Worm (Caenorhabditis elegans) whole organism, L2 larva: ENCODE results near the gene Y41D4B.6.
"Not testable (repeated sequence)": the region's sequence is repeated elsewhere in the genome, so short reads cannot be mapped to it uniquely, and the experiment has no call there.

Experiments
- C34F6.9 ChIP-seq: fragments of 150-350 bp; optimal IDR thresholded peaks from 2 replicates; lab custom pipeline; 2014; ENCODE audit warnings: missing biosample characterization, missing genetic modification characterization
- F13H6.1 ChIP-seq: sonication (generic microtip); optimal IDR thresholded peaks from 2 replicates; lab custom pipeline; 2016; ENCODE audit warnings: missing genetic modification characterization, missing compliant biosample characterization
- R02D3.7 ChIP-seq: fragments of 150-350 bp; optimal IDR thresholded peaks from 2 replicates; lab custom pipeline; 2014; ENCODE audit warnings: missing biosample characterization, missing genetic modification characterization
- Y55F3AM.14 ChIP-seq: fragments of 200-800 bp; sonication (Bioruptor generic); optimal IDR thresholded peaks from 2 replicates; lab custom pipeline; 2018; ENCODE audit warnings: mild to moderate bottlenecking, missing genetic modification characterization, missing compliant biosample characterization
- ZK546.5 ChIP-seq: sonication (generic microtip); optimal IDR thresholded peaks from 2 replicates; lab custom pipeline; 2017; ENCODE audit warnings: missing biosample characterization, missing genetic modification characterization
- aly-2 ChIP-seq: fragments of 150-350 bp; optimal IDR thresholded peaks from 2 replicates; lab custom pipeline; 2014; ENCODE audit warnings: missing biosample characterization, missing genetic modification characterization
- ama-1 ChIP-seq: fragments of 150-350 bp; optimal IDR thresholded peaks from 2 replicates; lab custom pipeline; 2018; ENCODE audit warnings: inconsistent platforms
- blmp-1 ChIP-seq: sonication (generic microtip); optimal IDR thresholded peaks from 2 replicates; lab custom pipeline; 2017; ENCODE audit warnings: missing genetic modification characterization, mild to moderate bottlenecking, missing compliant biosample characterization, antibody characterized with exemption, moderate library complexity; ENCODE audit not compliant: insufficient read depth
- ceh-16 ChIP-seq: fragments of 150-350 bp; optimal IDR thresholded peaks from 2 replicates; lab custom pipeline; 2014; ENCODE audit warnings: missing biosample characterization, missing genetic modification characterization
- ceh-82 ChIP-seq: fragments of 150-350 bp; optimal IDR thresholded peaks from 2 replicates; lab custom pipeline; 2014; ENCODE audit warnings: missing biosample characterization, missing genetic modification characterization
- crh-2 ChIP-seq: sonication (generic microtip); optimal IDR thresholded peaks from 2 replicates; lab custom pipeline; 2017; ENCODE audit warnings: missing biosample characterization, missing genetic modification characterization
- egl-27 ChIP-seq: sonication (generic microtip); optimal IDR thresholded peaks from 3 replicates; lab custom pipeline; 2017; ENCODE audit warnings: missing biosample characterization, missing genetic modification reagents, missing genetic modification characterization
- elt-1 ChIP-seq: fragments of 150-350 bp; optimal IDR thresholded peaks from 2 replicates; lab custom pipeline; 2014; ENCODE audit warnings: missing biosample characterization, missing genetic modification characterization
- elt-3 ChIP-seq: sonication (generic microtip); optimal IDR thresholded peaks from 2 replicates; lab custom pipeline; 2017; ENCODE audit warnings: missing biosample characterization, missing genetic modification characterization
- fos-1 ChIP-seq: fragments of 150-350 bp; optimal IDR thresholded peaks from 2 replicates; lab custom pipeline; 2014; ENCODE audit warnings: missing biosample characterization, missing genetic modification characterization
- gmeb-1 ChIP-seq: fragments of 150-350 bp; optimal IDR thresholded peaks from 2 replicates; lab custom pipeline; 2014; ENCODE audit warnings: missing biosample characterization, missing genetic modification characterization
- lin-11 ChIP-seq: fragments of 150-350 bp; sonication (generic microtip); optimal IDR thresholded peaks from 2 replicates; lab custom pipeline; 2014; ENCODE audit warnings: missing biosample characterization, missing genetic modification characterization, inconsistent platforms, mixed read lengths
- lin-13 ChIP-seq: fragments of 150-350 bp; optimal IDR thresholded peaks from 2 replicates; lab custom pipeline; 2014; ENCODE audit warnings: missing biosample characterization, missing genetic modification reagents, missing genetic modification characterization
- lsy-2 ChIP-seq, 2 experiments: fragments of 150-350 bp in 1 of 2; sonication (generic microtip) in 1 of 2; optimal IDR thresholded peaks; 2 replicates each; lab custom pipeline; 2014 to 2017; ENCODE audit warnings: missing biosample characterization in 2 of 2, missing genetic modification characterization in 2 of 2
- mab-5 ChIP-seq: fragments of 150-350 bp; optimal IDR thresholded peaks from 2 replicates; lab custom pipeline; 2014; ENCODE audit warnings: missing biosample characterization, missing genetic modification characterization
- mdl-1 ChIP-seq, 2 experiments: fragments of 150-350 bp in 1 of 2; sonication (generic microtip) in 1 of 2; optimal IDR thresholded peaks; 2 replicates each; lab custom pipeline; 2017; ENCODE audit warnings: missing biosample characterization in 2 of 2, missing genetic modification characterization in 2 of 2
- nhr-11 ChIP-seq: fragments of 150-350 bp; optimal IDR thresholded peaks from 2 replicates; lab custom pipeline; 2014; ENCODE audit warnings: missing biosample characterization, missing genetic modification characterization
- nhr-12 ChIP-seq: fragments of 150-350 bp; optimal IDR thresholded peaks from 2 replicates; lab custom pipeline; 2014; ENCODE audit warnings: missing biosample characterization, missing genetic modification characterization
- nhr-129 ChIP-seq: fragments of 150-350 bp; optimal IDR thresholded peaks from 2 replicates; lab custom pipeline; 2014; ENCODE audit warnings: missing biosample characterization, missing genetic modification characterization
- nhr-21 ChIP-seq: fragments of 150-350 bp; optimal IDR thresholded peaks from 2 replicates; lab custom pipeline; 2014; ENCODE audit warnings: missing biosample characterization, missing genetic modification characterization
- nhr-23 ChIP-seq: fragments of 150-350 bp; optimal IDR thresholded peaks from 2 replicates; lab custom pipeline; 2014; ENCODE audit warnings: missing biosample characterization, missing genetic modification reagents, missing genetic modification characterization
- nhr-237 ChIP-seq: fragments of 150-350 bp; optimal IDR thresholded peaks from 2 replicates; lab custom pipeline; 2014; ENCODE audit warnings: missing biosample characterization, missing genetic modification characterization
- nhr-6 ChIP-seq: fragments of 150-350 bp; optimal IDR thresholded peaks from 2 replicates; lab custom pipeline; 2014; ENCODE audit warnings: missing biosample characterization, missing genetic modification characterization
- nhr-77 ChIP-seq: fragments of 150-350 bp; optimal IDR thresholded peaks from 2 replicates; lab custom pipeline; 2014; ENCODE audit warnings: missing biosample characterization, missing genetic modification characterization
- sem-4 ChIP-seq: fragments of 150-350 bp; optimal IDR thresholded peaks from 2 replicates; lab custom pipeline; 2014; ENCODE audit warnings: missing biosample characterization, missing genetic modification reagents, missing genetic modification characterization
- skn-1 ChIP-seq: sonication (generic microtip); optimal IDR thresholded peaks from 2 replicates; lab custom pipeline; 2017; ENCODE audit warnings: missing biosample characterization, missing genetic modification characterization
- sma-3 ChIP-seq: sonication (generic microtip); optimal IDR thresholded peaks from 2 replicates; lab custom pipeline; 2016; ENCODE audit warnings: missing genetic modification reagents, missing genetic modification characterization, missing compliant biosample characterization
- sma-9 ChIP-seq, 2 experiments: fragments of 150-350 bp in 1 of 2; sonication (generic microtip) in 1 of 2; optimal IDR thresholded peaks; 2 replicates each; lab custom pipeline; 2014 to 2016; ENCODE audit warnings: missing genetic modification characterization in 2 of 2, mild to moderate bottlenecking in 1 of 2, missing biosample characterization in 1 of 2, missing compliant biosample characterization in 1 of 2, missing genetic modification reagents in 1 of 2, moderate library complexity in 1 of 2
- snpc-4 ChIP-seq: fragments of 150-350 bp; optimal IDR thresholded peaks from 2 replicates; lab custom pipeline; 2014; ENCODE audit warnings: missing biosample characterization, missing genetic modification characterization
- unc-39 ChIP-seq: fragments of 150-350 bp; optimal IDR thresholded peaks from 2 replicates; lab custom pipeline; 2014; ENCODE audit warnings: missing biosample characterization, missing genetic modification characterization
- unc-55 ChIP-seq: fragments of 150-350 bp; sonication (generic microtip); optimal IDR thresholded peaks from 3 replicates; lab custom pipeline; 2014; ENCODE audit warnings: missing biosample characterization, missing genetic modification reagents, missing genetic modification characterization
- unc-62 ChIP-seq: fragments of 150-350 bp; optimal IDR thresholded peaks from 2 replicates; lab custom pipeline; 2014; ENCODE audit warnings: missing biosample characterization, missing genetic modification reagents, missing genetic modification characterization
- zag-1 ChIP-seq: fragments of 150-350 bp; optimal IDR thresholded peaks from 2 replicates; lab custom pipeline; 2014; ENCODE audit warnings: missing biosample characterization, missing genetic modification characterization
- ztf-1 ChIP-seq: fragments of 200-800 bp; sonication (Bioruptor generic); conservative IDR thresholded peaks from 2 replicates; pipeline ENCODE4 v1.3.6; 2022; ENCODE audit warnings: missing genetic modification characterization, missing compliant biosample characterization
- ztf-11 ChIP-seq: sonication (generic microtip); optimal IDR thresholded peaks from 2 replicates; lab custom pipeline; 2017; ENCODE audit warnings: missing biosample characterization, missing genetic modification characterization

The Y41D4B.6 gene

ce11 chrIV:1631651-1632050, 1.9 kb upstream of the Y41D4B.6 start, which contains the start of gene cpg-24:
Gene cpg-24, plus strand, starts transcription at chrIV:1631951.
- no peak for TF ChIP-seq ztf-11 (tag; lab: Kevin White, UChicago)
- TF ChIP-seq nhr-77 = no peak
- no peak for TF ChIP-seq nhr-23 (tag; lab: Kevin White, UChicago)
- TF ChIP-seq unc-62 (GFP tag; lab: Kevin White, UChicago) = no peak
- no peak for TF ChIP-seq nhr-6 (tag; lab: Kevin White, UChicago)
- no peak for TF ChIP-seq snpc-4 (tag; lab: Kevin White, UChicago)
- no peak for TF ChIP-seq C34F6.9 (tag; lab: Kevin White, UChicago)
- no peak for TF ChIP-seq ama-1 (lab: Kevin White, UChicago)

DNA sequence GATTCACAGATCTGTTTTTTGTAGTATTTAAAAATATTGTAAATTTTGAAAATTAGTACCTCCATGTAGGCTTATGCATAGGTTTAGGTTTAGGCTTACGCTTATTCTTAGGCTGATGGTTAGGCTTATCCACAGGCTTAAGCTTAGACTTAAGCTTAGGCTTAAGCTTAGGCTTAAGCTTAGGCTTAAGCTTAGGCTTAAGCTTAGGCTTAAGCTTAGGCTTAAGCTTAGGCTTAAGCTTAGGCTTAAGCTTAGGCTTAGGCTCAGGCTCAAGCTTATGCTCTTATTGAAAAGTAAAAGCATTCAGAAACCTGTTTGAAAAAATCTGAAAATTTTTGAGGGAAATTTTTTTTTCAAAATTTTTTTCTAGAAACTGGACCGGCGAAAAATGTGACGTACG, 952 bp upstream of the Y41D4B.6 start:
- TF ChIP-seq C34F6.9 (tag; lab: Kevin White, UChicago) (no peak), elt-1 (tag; lab: Kevin White, UChicago) (no peak), unc-39 (tag; lab: Kevin White, UChicago) (no peak), nhr-6 (tag; lab: Kevin White, UChicago) (no peak), skn-1 (tag; lab: Kevin White, UChicago) (no peak), ZK546.5 (tag; lab: Kevin White, UChicago) (no peak), mdl-1 (tag; optimal IDR thresholded peaks at IDR 0.05; lab: Kevin White, UChicago) (no peak), Y55F3AM.14 (GFP tag; lab: Kevin White, UChicago) (no peak), unc-55 (GFP tag; lab: Kevin White, UChicago) (no peak), sem-4 (tag; lab: Kevin White, UChicago) (no peak), elt-3 (tag; lab: Kevin White, UChicago) (no peak), ceh-82 (tag; lab: Kevin White, UChicago) (no peak), nhr-21 (tag; lab: Kevin White, UChicago) (no peak), ztf-1 (no peak)

DNA sequence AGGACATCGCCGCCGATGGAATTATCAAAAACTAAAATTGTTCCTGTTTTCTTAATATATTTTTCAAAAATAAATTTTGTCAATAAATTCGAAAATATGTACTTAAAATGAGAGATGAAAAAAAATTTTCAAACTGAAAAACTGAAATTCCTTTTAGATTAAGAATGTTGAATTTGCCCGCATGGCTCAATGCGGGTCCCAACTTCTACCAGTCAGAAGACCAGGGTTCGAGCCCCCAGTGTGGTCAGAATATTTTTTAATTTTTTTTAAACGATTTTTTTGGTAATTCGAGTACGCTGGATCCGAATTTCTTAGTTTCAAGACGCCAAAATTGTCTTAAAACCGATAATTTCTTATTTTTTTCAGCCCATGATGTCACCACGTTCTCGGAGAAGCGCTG, 3.8 kb downstream of the Y41D4B.6 start:
- TF ChIP-seq fos-1 (tag; lab: Kevin White, UChicago) = no peak
- TF ChIP-seq lin-11 (tag; lab: Kevin White, UChicago) = no peak
- no peak for TF ChIP-seq sma-3 (GFP tag; lab: Kevin White, UChicago)

ce11 chrIV:1645198-1645597, 11.7 kb downstream of the Y41D4B.6 start, which contains the start of gene nhr-274:
Gene nhr-274, minus strand, starts transcription at chrIV:1645298.
- TF ChIP-seq F13H6.1 (tag; lab: Kevin White, UChicago); ceh-16; Y55F3AM.14 (GFP tag; lab: Kevin White, UChicago): not testable (repeated sequence)

- TF ChIP-seq aly-2 (tag; lab: Kevin White, UChicago) (no peak), nhr-23 (tag; lab: Kevin White, UChicago) (no peak), elt-3 (tag; lab: Kevin White, UChicago) (no peak), nhr-11 (tag; lab: Kevin White, UChicago) (no peak), blmp-1 (no peak), unc-62 (GFP tag; lab: Kevin White, UChicago) (no peak), unc-55 (GFP tag; lab: Kevin White, UChicago) (no peak), R02D3.7 (tag; lab: Kevin White, UChicago) (no peak)
Observed at ce11 chrIV:1649349-1649748, 15.8 kb downstream of the Y41D4B.6 start.

- peak; percentile 29 for TF ChIP-seq nhr-21 (tag; lab: Kevin White, UChicago)
- peak; percentile 37 for TF ChIP-seq sma-9 (GFP tag; optimal IDR thresholded peaks at IDR 0.05; lab: Kevin White, UChicago)
- TF ChIP-seq sma-9 (tag; optimal IDR thresholded peaks at IDR 0.05; lab: Kevin White, UChicago) = no peak
- TF ChIP-seq egl-27 (tag; lab: Kevin White, UChicago) = no peak
- no peak for TF ChIP-seq mdl-1 (tag; optimal IDR thresholded peaks at IDR 0.05; lab: Kevin White, UChicago)
- peak in 1 of 2 experiments; percentile 28 for TF ChIP-seq lsy-2 (tag; optimal IDR thresholded peaks at IDR 0.05; lab: Kevin White, UChicago)
- TF ChIP-seq Y55F3AM.14 (GFP tag; lab: Kevin White, UChicago) = no peak
- TF ChIP-seq lin-11 (tag; lab: Kevin White, UChicago) = no peak
- TF ChIP-seq gmeb-1 (tag; lab: Kevin White, UChicago) = peak; percentile 31
- TF ChIP-seq elt-1 (tag; lab: Kevin White, UChicago) = no peak
- peak; percentile 75 for TF ChIP-seq crh-2
- TF ChIP-seq mab-5 = no peak
- peak; percentile 47 for TF ChIP-seq nhr-129 (tag; lab: Kevin White, UChicago)
- peak; percentile 78 for TF ChIP-seq unc-55 (GFP tag; lab: Kevin White, UChicago)
- no peak for TF ChIP-seq zag-1 (tag; lab: Kevin White, UChicago)
- TF ChIP-seq nhr-237 = no peak
- peak; percentile 12 for TF ChIP-seq lin-13
- TF ChIP-seq ZK546.5 (tag; lab: Kevin White, UChicago) = no peak
- no peak for TF ChIP-seq elt-3 (tag; lab: Kevin White, UChicago)
- TF ChIP-seq C34F6.9 (tag; lab: Kevin White, UChicago) = peak; percentile 62
- TF ChIP-seq ceh-82 (tag; lab: Kevin White, UChicago) = no peak
- no peak for TF ChIP-seq nhr-12 (tag; lab: Kevin White, UChicago)
- TF ChIP-seq skn-1 (tag; lab: Kevin White, UChicago) = no peak
- TF ChIP-seq sem-4 (tag; lab: Kevin White, UChicago) = no peak
- TF ChIP-seq ztf-11 (tag; lab: Kevin White, UChicago) = no peak
- peak; percentile 71 for TF ChIP-seq fos-1 (tag; lab: Kevin White, UChicago)
Observed at ce11 chrIV:1649794-1650193, 16.2 kb downstream of the Y41D4B.6 start.
